Fruit fly (Drosophila melanogaster): Measurements from ENCODE around the gene Cyp4ac1.

dm6 chr2L:5295245-5295572 lies 31.4 kb downstream of the Cyp4ac1 start:
- TF ChIP-seq Myc (optimal IDR thresholded peaks at IDR 0.05) = no peak
- TF ChIP-seq br (GFP tag; optimal IDR thresholded peaks at IDR 0.05) = peak; percentile 32
- no peak for TF ChIP-seq h (GFP tag; optimal IDR thresholded peaks at IDR 0.05)
- TF ChIP-seq Sp1 (GFP tag; optimal IDR thresholded peaks at IDR 0.05) = no peak
- TF ChIP-seq dmrt93B (GFP tag; optimal IDR thresholded peaks at IDR 0.05) = no peak
- no peak for TF ChIP-seq HLH106 (tag; optimal IDR thresholded peaks at IDR 0.05)
- TF ChIP-seq OdsH (GFP tag; optimal IDR thresholded peaks at IDR 0.05) = no peak
- TF ChIP-seq Hr83 (GFP tag; optimal IDR thresholded peaks at IDR 0.05; ENCODE audit: poor library complexity, severe bottlenecking) = no peak
- TF ChIP-seq Jra (GFP tag; optimal IDR thresholded peaks at IDR 0.05) = no peak
- no peak for TF ChIP-seq CG9705 (GFP tag; optimal IDR thresholded peaks at IDR 0.05)
- TF ChIP-seq Abd-B (GFP tag; optimal IDR thresholded peaks at IDR 0.05) = no peak
